Worm (Caenorhabditis elegans): ENCODE results near the gene C17G10.13.

C17G10.13 gene

ce11 chrII:5561392-5561791 lies 28.2 kb downstream of the C17G10.13 start, which contains the start of gene C17C3.3:
TSS of gene C17C3.3 (plus strand) at chrII:5561737.
- no peak for TF ChIP-seq madf-2 (tag; optimal IDR thresholded peaks at IDR 0.05)
- peak; percentile 88 for TF ChIP-seq elt-2 (tag; optimal IDR thresholded peaks at IDR 0.05)

- TF ChIP-seq odd-2 (tag; optimal IDR thresholded peaks at IDR 0.05) (no peak), elt-2 (tag; optimal IDR thresholded peaks at IDR 0.05) (peak; percentile 31)
Observed at ce11 chrII:5557134-5557533, 32.5 kb downstream of the C17G10.13 start.

- TF ChIP-seq pros-1 (tag; optimal IDR thresholded peaks at IDR 0.05) (no peak), elt-2 (tag; optimal IDR thresholded peaks at IDR 0.05) (no peak), ref-2 (tag; optimal IDR thresholded peaks at IDR 0.05) (no peak), F13H6.1 (tag; optimal IDR thresholded peaks at IDR 0.05) (no peak)
Observed at ce11 chrII:5556431-5556830, 33.2 kb downstream of the C17G10.13 start, which contains the start of gene ins-11. TSS of gene ins-11 (plus strand) at chrII:5556731.

ce11 chrII:5555522-5555921 lies 34.1 kb downstream of the C17G10.13 start:
- TF ChIP-seq nhr-11 (tag; optimal IDR thresholded peaks at IDR 0.05) (no peak), tbx-7 (tag; optimal IDR thresholded peaks at IDR 0.05) (no peak), C08G9.2 (tag; optimal IDR thresholded peaks at IDR 0.05) (no peak), elt-2 (tag; optimal IDR thresholded peaks at IDR 0.05) (no peak), unc-55 (GFP tag; optimal IDR thresholded peaks at IDR 0.05) (no peak), syd-9 (tag; optimal IDR thresholded peaks at IDR 0.05) (no peak), pros-1 (tag; optimal IDR thresholded peaks at IDR 0.05) (no peak), ama-1 (optimal IDR thresholded peaks at IDR 0.05) (no peak), ttx-3 (tag; optimal IDR thresholded peaks at IDR 0.05) (no peak), npax-4 (tag; optimal IDR thresholded peaks at IDR 0.05) (no peak), ztf-16 (tag; optimal IDR thresholded peaks at IDR 0.05) (no peak), ahr-1 (tag; optimal IDR thresholded peaks at IDR 0.05) (no peak), sox-4 (tag; optimal IDR thresholded peaks at IDR 0.05) (no peak), ceh-34 (tag; optimal IDR thresholded peaks at IDR 0.05) (no peak), ceh-48 (tag; optimal IDR thresholded peaks at IDR 0.05) (no peak)

- TF ChIP-seq hlh-8 (tag; optimal IDR thresholded peaks at IDR 0.05) (no peak), ztf-16 (tag; optimal IDR thresholded peaks at IDR 0.05) (no peak)
Observed at ce11 chrII:5554788-5555187, 34.8 kb downstream of the C17G10.13 start.

ce11 chrII:5554317-5554716 lies 35.3 kb downstream of the C17G10.13 start, which contains the start of gene ins-12:
TSS of gene ins-12 (plus strand) at chrII:5554617.
- TF ChIP-seq ceh-2 (tag; optimal IDR thresholded peaks at IDR 0.05) (no peak), ceh-31 (tag; optimal IDR thresholded peaks at IDR 0.05) (no peak), hlh-13 (GFP tag; optimal IDR thresholded peaks at IDR 0.05) (no peak), ceh-45 (GFP tag; IDR thresholded peaks at IDR 0.05) (no peak), ceh-14 (tag; optimal IDR thresholded peaks at IDR 0.05) (no peak), syd-9 (tag; optimal IDR thresholded peaks at IDR 0.05) (no peak), ceh-22 (tag; optimal IDR thresholded peaks at IDR 0.05) (no peak), ceh-34 (tag; optimal IDR thresholded peaks at IDR 0.05) (no peak), nhr-11 (tag; optimal IDR thresholded peaks at IDR 0.05) (no peak), nfya-1 (tag; optimal IDR thresholded peaks at IDR 0.05) (no peak), pha-2 (tag; optimal IDR thresholded peaks at IDR 0.05) (no peak), eyg-1 (tag; optimal IDR thresholded peaks at IDR 0.05) (no peak), ref-2 (tag; optimal IDR thresholded peaks at IDR 0.05) (no peak), ceh-6 (GFP tag; optimal IDR thresholded peaks at IDR 0.05) (no peak), ceh-19 (GFP tag; optimal IDR thresholded peaks at IDR 0.05) (no peak)

ce11 chrII:5553531-5553930 lies 36.1 kb downstream of the C17G10.13 start:
- TF ChIP-seq C08G9.2 (tag; optimal IDR thresholded peaks at IDR 0.05) (no peak), pax-1 (tag; optimal IDR thresholded peaks at IDR 0.05) (no peak), elt-4 (tag; optimal IDR thresholded peaks at IDR 0.05) (no peak), hlh-15 (tag; optimal IDR thresholded peaks at IDR 0.05) (no peak), zip-5 (tag; optimal IDR thresholded peaks at IDR 0.05) (no peak), pros-1 (tag; optimal IDR thresholded peaks at IDR 0.05) (no peak), ceh-6 (GFP tag; optimal IDR thresholded peaks at IDR 0.05) (no peak), unc-42 (tag; optimal IDR thresholded peaks at IDR 0.05) (no peak), lim-6 (tag; optimal IDR thresholded peaks at IDR 0.05) (no peak), ceh-34 (tag; optimal IDR thresholded peaks at IDR 0.05) (no peak), ceh-14 (tag; optimal IDR thresholded peaks at IDR 0.05) (no peak), sox-2 (GFP tag; IDR thresholded peaks at IDR 0.05) (no peak), nhr-232 (tag; optimal IDR thresholded peaks at IDR 0.05) (no peak), unc-55 (GFP tag; optimal IDR thresholded peaks at IDR 0.05) (no peak), ceh-24 (tag; optimal IDR thresholded peaks at IDR 0.05) (no peak), unc-86 (tag; optimal IDR thresholded peaks at IDR 0.05) (no peak), fax-1 (tag; optimal IDR thresholded peaks at IDR 0.05) (no peak)

Measured in whole organism, late embryonic.